Fruit fly (Drosophila melanogaster) whole organism, embryonic: ENCODE measurements around the gene retm.
A peak's percentile ranks its signal among the peaks of the same experiment; 100 is the strongest.

Source experiments
- Aef1 ChIP-seq: fragments of 200-800 bp; sonication (Bioruptor generic); IDR thresholded peaks from 3 replicates; pipeline ENCODE4 v1.3.6; 2022; ENCODE audit warnings: missing biosample characterization, missing genetic modification characterization
- Atf6 ChIP-seq: fragments of 200-800 bp; sonication (Bioruptor generic); IDR thresholded peaks from 2 replicates; pipeline ENCODE4 v1.3.6; 2022; ENCODE audit warnings: missing biosample characterization, missing genetic modification characterization
- Bgb ChIP-seq: fragments of 200-800 bp; sonication (Bioruptor generic); IDR thresholded peaks from 2 replicates; pipeline ENCODE4 v1.3.6; 2022; ENCODE audit warnings: missing biosample characterization, missing genetic modification characterization; ENCODE audit not compliant: partially characterized antibody
- CG10543 ChIP-seq: fragments of 200-800 bp; sonication (Bioruptor generic); optimal IDR thresholded peaks from 3 replicates; lab custom pipeline; 2017; ENCODE audit warnings: missing biosample characterization, mild to moderate bottlenecking, missing genetic modification characterization, moderate library complexity
- CG11560 ChIP-seq: fragments of 200-800 bp; sonication (Bioruptor generic); IDR thresholded peaks from 3 replicates; pipeline ENCODE4 v1.3.6; 2022; ENCODE audit warnings: missing biosample characterization, missing genetic modification characterization
- CG15011 ChIP-seq: fragments of 200-800 bp; sonication (Bioruptor generic); optimal IDR thresholded peaks from 3 replicates; lab custom pipeline; 2018; ENCODE audit warnings: missing biosample characterization, mild to moderate bottlenecking, missing genetic modification characterization
- CG1602 ChIP-seq: fragments of 200-800 bp; sonication (Bioruptor generic); optimal IDR thresholded peaks from 3 replicates; lab custom pipeline; 2016; ENCODE audit warnings: missing biosample characterization, missing genetic modification characterization
- CG31224 ChIP-seq: fragments of 200-800 bp; sonication (Bioruptor generic); IDR thresholded peaks from 2 replicates; pipeline ENCODE4 v1.3.6; 2022; ENCODE audit warnings: missing biosample characterization, missing genetic modification characterization
- CG34376 ChIP-seq: fragments of 200-800 bp; sonication (Bioruptor generic); optimal IDR thresholded peaks from 2 replicates; lab custom pipeline; 2018; ENCODE audit warnings: missing biosample characterization, mild to moderate bottlenecking, missing genetic modification characterization
- CG7987 ChIP-seq: fragments of 200-800 bp; sonication (Bioruptor generic); optimal IDR thresholded peaks from 2 replicates; lab custom pipeline; 2018; ENCODE audit warnings: missing biosample characterization, mild to moderate bottlenecking, missing genetic modification characterization, moderate library complexity
- CG8924 ChIP-seq: fragments of 200-800 bp; optimal IDR thresholded peaks from 3 replicates; lab custom pipeline; 2019; ENCODE audit warnings: missing biosample characterization, mild to moderate bottlenecking, missing genetic modification characterization, moderate library complexity
- CG8944 ChIP-seq: fragments of 200-800 bp; sonication (Bioruptor generic); optimal IDR thresholded peaks from 3 replicates; lab custom pipeline; 2016; ENCODE audit warnings: missing biosample characterization, missing genetic modification characterization
- Deaf1 ChIP-seq: fragments of 200-800 bp; optimal IDR thresholded peaks from 3 replicates; lab custom pipeline; 2019; ENCODE audit warnings: missing biosample characterization, mild to moderate bottlenecking, missing genetic modification characterization, moderate library complexity
- Dek ChIP-seq: fragments of 200-800 bp; sonication (Bioruptor generic); optimal IDR thresholded peaks from 3 replicates; lab custom pipeline; 2019; ENCODE audit warnings: missing biosample characterization, mild to moderate bottlenecking, missing genetic modification characterization, moderate library complexity
- E2f2 ChIP-seq: fragments of 200-800 bp; sonication (Bioruptor generic); IDR thresholded peaks from 2 replicates; pipeline ENCODE4 v1.3.6; 2022; ENCODE audit warnings: missing biosample characterization, missing genetic modification characterization
- Hr51 ChIP-seq, 2 experiments: fragments of 200-800 bp; sonication (Bioruptor generic); optimal IDR thresholded peaks; 2 replicates in 1 of 2; 3 replicates in 1 of 2; lab custom pipeline; 2016 to 2018; ENCODE audit warnings: missing biosample characterization in 2 of 2, missing genetic modification characterization in 2 of 2, mild to moderate bottlenecking in 1 of 2, moderate library complexity in 1 of 2
- Hr78 ChIP-seq, 2 experiments: fragments of 200-800 bp in 1 of 2; fragments of >200 bp in 1 of 2; sonication (Bioruptor generic) in 1 of 2; optimal IDR thresholded peaks; 2 replicates each; lab custom pipeline; 2017 to 2019; ENCODE audit warnings: missing biosample characterization in 2 of 2, missing genetic modification characterization in 2 of 2, mild to moderate bottlenecking in 1 of 2, moderate library complexity in 1 of 2
- Jarid2 ChIP-seq: fragments of 200-800 bp; sonication (Bioruptor generic); optimal IDR thresholded peaks from 3 replicates; lab custom pipeline; 2017; ENCODE audit warnings: mild to moderate bottlenecking, missing biosample characterization, missing genetic modification reagents, missing genetic modification characterization
- Med ChIP-seq: fragments of 200-800 bp; sonication (Bioruptor generic); peaks from one replicate; lab custom pipeline; 2016; ENCODE audit warnings: missing biosample characterization, missing genetic modification characterization, mild to moderate bottlenecking, inconsistent platforms, moderate library complexity
- Nf-YB ChIP-seq: fragments of 200-800 bp; sonication (Bioruptor generic); optimal IDR thresholded peaks from 3 replicates; lab custom pipeline; 2019; ENCODE audit warnings: missing biosample characterization, mild to moderate bottlenecking, missing genetic modification characterization, moderate library complexity
- Pdp1 ChIP-seq, 2 experiments: fragments of 200-800 bp; sonication (Bioruptor generic); optimal IDR thresholded peaks; 3 replicates each; lab custom pipeline; 2016; ENCODE audit warnings: missing biosample characterization in 2 of 2, missing genetic modification characterization in 2 of 2, mild to moderate bottlenecking in 1 of 2, moderate library complexity in 1 of 2
- Ptx1 ChIP-seq: fragments of 200-800 bp; sonication (Bioruptor generic); IDR thresholded peaks from 2 replicates; pipeline ENCODE4 v1.3.6; 2022; ENCODE audit warnings: missing biosample characterization, missing genetic modification characterization
- Xbp1 ChIP-seq: fragments of 200-800 bp; sonication (Bioruptor generic); optimal IDR thresholded peaks from 3 replicates; lab custom pipeline; 2016; ENCODE audit warnings: missing biosample characterization, mild to moderate bottlenecking, missing genetic modification characterization
- chinmo ChIP-seq: fragments of 200-800 bp; sonication (Bioruptor generic); IDR thresholded peaks from 4 replicates; pipeline ENCODE4 v1.3.6; 2022; ENCODE audit warnings: missing biosample characterization, missing genetic modification characterization; ENCODE audit not compliant: partially characterized antibody
- ci ChIP-seq: fragments of 200-800 bp; sonication (Bioruptor generic); IDR thresholded peaks from 3 replicates; pipeline ENCODE4 v1.3.6; 2022; ENCODE audit warnings: missing biosample characterization, missing genetic modification characterization
- exex ChIP-seq: fragments of 200-800 bp; sonication (Bioruptor generic); optimal IDR thresholded peaks from 4 replicates; lab custom pipeline; 2018; ENCODE audit warnings: missing biosample characterization, mild to moderate bottlenecking, missing genetic modification characterization, moderate library complexity
- gcm ChIP-seq: fragments of 200-800 bp; sonication (Bioruptor generic); optimal IDR thresholded peaks from 2 replicates; lab custom pipeline; 2019; ENCODE audit warnings: missing biosample characterization, mild to moderate bottlenecking, missing genetic modification characterization, moderate library complexity
- ham ChIP-seq: fragments of 200-800 bp; sonication (Bioruptor generic); IDR thresholded peaks from 2 replicates; pipeline ENCODE4 v1.3.6; 2022; ENCODE audit warnings: missing biosample characterization, missing genetic modification characterization
- insv ChIP-seq, 2 experiments: fragments of 200-800 bp; sonication (Bioruptor generic); optimal IDR thresholded peaks; 3 replicates each; lab custom pipeline; 2016 to 2018; ENCODE audit warnings: missing biosample characterization in 2 of 2, missing genetic modification characterization in 2 of 2
- jigr1 ChIP-seq: fragments of 200-800 bp; sonication (Bioruptor generic); IDR thresholded peaks from 3 replicates; pipeline ENCODE4 v1.3.6; 2022; ENCODE audit warnings: missing biosample characterization, missing genetic modification characterization
- mirr ChIP-seq: fragments of 200-800 bp; sonication (Bioruptor generic); optimal IDR thresholded peaks from 3 replicates; lab custom pipeline; 2018; ENCODE audit warnings: missing biosample characterization, mild to moderate bottlenecking, missing genetic modification characterization
- pan ChIP-seq, 4 experiments: fragments of >200 bp in 3 of 4; fragments of 200-800 bp in 1 of 4; sonication (Bioruptor generic) in 1 of 4; optimal IDR thresholded peaks in 3 of 4; IDR thresholded peaks in 1 of 4; 2 replicates each; pipeline versions ENCODE4 v1.3.6 to Lab custom; 2017 to 2022; ENCODE audit warnings: missing biosample characterization in 2 of 4, missing genetic modification characterization in 2 of 4, mixed read lengths in 1 of 4
- sens ChIP-seq: fragments of 200-800 bp; sonication (Bioruptor generic); peaks from one replicate; lab custom pipeline; 2016; ENCODE audit warnings: missing biosample characterization, missing genetic modification characterization
- sug ChIP-seq: fragments of 200-800 bp; optimal IDR thresholded peaks from 2 replicates; lab custom pipeline; 2019; ENCODE audit warnings: missing biosample characterization, mild to moderate bottlenecking, missing genetic modification characterization, moderate library complexity
- ttk ChIP-seq: fragments of 200-800 bp; sonication (Bioruptor generic); IDR thresholded peaks from 2 replicates; pipeline ENCODE4 v2.1.2; 2022; ENCODE audit warnings: missing biosample characterization, missing genetic modification characterization
- tup ChIP-seq: fragments of 200-800 bp; sonication (Bioruptor generic); optimal IDR thresholded peaks from 2 replicates; lab custom pipeline; 2016; ENCODE audit warnings: missing biosample characterization, mild to moderate bottlenecking, missing genetic modification characterization, moderate library complexity
- zf30C ChIP-seq: fragments of 200-800 bp; sonication (Bioruptor generic); optimal IDR thresholded peaks from 3 replicates; lab custom pipeline; 2018; ENCODE audit warnings: missing biosample characterization, mild to moderate bottlenecking, missing genetic modification characterization

Gene retm

DNA sequence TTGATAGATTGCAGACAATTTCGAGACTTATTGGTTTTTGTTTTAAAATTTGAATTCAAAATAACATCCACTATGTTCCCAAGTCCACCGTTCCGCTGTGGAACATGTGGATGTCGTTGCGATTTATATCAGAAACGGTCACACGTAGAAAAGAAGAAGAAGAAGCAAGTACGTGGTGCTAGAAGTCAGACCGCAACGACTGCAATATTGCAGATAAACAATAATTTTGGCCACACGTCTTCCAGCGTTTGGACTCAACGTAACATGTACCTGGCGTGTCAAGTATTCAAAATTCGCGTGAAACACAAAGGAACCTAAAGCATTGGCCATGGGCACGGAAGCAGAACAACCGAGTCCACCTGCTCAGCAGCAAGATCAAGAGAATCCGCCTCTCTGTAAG, 31.5 kb downstream of the retm start, which contains the start of gene Fic (continued):
- no peak for TF ChIP-seq tup (GFP tag; lab: Kevin White, UChicago)
- no peak for TF ChIP-seq jigr1 (GFP tag; lab: Robert Waterston, UW)
- TF ChIP-seq CG1602, result no peak
- TF ChIP-seq insv (GFP tag; optimal IDR thresholded peaks at IDR 0.05; lab: Kevin White, UChicago), result no peak
- no peak for TF ChIP-seq CG7987
- TF ChIP-seq Atf6 (GFP tag; lab: Robert Waterston, UW), result 0 out of 2 replicates have a peak, but pooled peaks have one; percentile 18
- no peak for TF ChIP-seq pan (optimal IDR thresholded peaks at IDR 0.05; lab: Kevin White, UChicago)
- TF ChIP-seq pan (GFP tag; optimal IDR thresholded peaks at IDR 0.05 in 1 of 2, IDR thresholded peaks at IDR 0.05 in 1 of 2), result no peak
- no peak for TF ChIP-seq Ptx1 (GFP tag; lab: Robert Waterston, UW)
- TF ChIP-seq exex (tag; lab: Kevin White, UChicago), result no peak
- no peak for TF ChIP-seq ham (GFP tag; lab: Robert Waterston, UW)
- TF ChIP-seq E2f2 (GFP tag; lab: Robert Waterston, UW), result peak; percentile 60
- TF ChIP-seq CG8924 (tag; lab: Kevin White, UChicago), result no peak
- no peak for TF ChIP-seq Nf-YB (GFP tag; lab: Kevin White, UChicago)
- TF ChIP-seq ttk (GFP tag; lab: Robert Waterston, UW), result no peak
- TF ChIP-seq CG15011 (GFP tag; lab: Kevin White, UChicago), result no peak
- TF ChIP-seq Dek (tag; lab: Kevin White, UChicago), result no peak
- TF ChIP-seq zf30C (GFP tag; lab: Kevin White, UChicago), result no peak

DNA sequence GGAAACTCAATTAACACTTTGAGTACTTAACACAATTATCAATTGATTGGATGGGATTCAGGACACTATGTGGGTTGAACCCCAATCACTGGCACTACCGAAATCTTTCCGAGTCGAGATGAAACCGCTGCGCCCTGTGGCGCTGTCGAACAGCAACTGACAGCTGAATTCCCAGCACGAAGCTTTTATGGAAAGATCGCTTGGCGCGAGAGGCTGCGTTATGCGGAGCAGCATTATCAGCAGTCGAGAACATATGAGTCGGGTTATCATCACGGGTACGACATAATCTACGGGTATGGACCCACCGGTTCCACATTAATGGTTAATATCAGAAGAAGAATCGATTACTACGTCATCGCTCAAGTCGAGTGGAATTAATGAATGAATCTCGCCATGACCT, 32.6 kb downstream of the retm start, which contains the start of gene Tig:
Gene Tig, minus strand, starts transcription at position 163 of the 400 bp plus-strand sequence.
- TF ChIP-seq CG31224 (GFP tag; lab: Robert Waterston, UW), result peak; percentile 55
- TF ChIP-seq mirr (GFP tag; lab: Kevin White, UChicago), result peak; percentile 39
- peak; percentile 42 for TF ChIP-seq gcm (GFP tag; lab: Kevin White, UChicago)
- peak; percentile 42 for TF ChIP-seq sens (GFP tag; lab: Kevin White, UChicago)
- no peak for TF ChIP-seq Xbp1 (GFP tag; lab: Kevin White, UChicago)
- TF ChIP-seq Pdp1 (GFP tag; optimal IDR thresholded peaks at IDR 0.05; lab: Kevin White, UChicago), result peak in 1 of 2 experiments; percentile 58
- TF ChIP-seq Deaf1, result peak; percentile 63
- peak; percentile 26 for TF ChIP-seq Jarid2
- 0 out of 2 replicates have a peak, but pooled peaks have one; percentile 14 for TF ChIP-seq Bgb (GFP tag; lab: Robert Waterston, UW)
- TF ChIP-seq Hr51 (GFP tag; optimal IDR thresholded peaks at IDR 0.05; lab: Kevin White, UChicago), result no peak
- TF ChIP-seq CG11560 (tag; lab: Robert Waterston, UW), result no peak
- peak; percentile 62 for TF ChIP-seq sug (tag; lab: Kevin White, UChicago)
- 0 out of 4 replicates have a peak, but pooled peaks have one; percentile 62 for TF ChIP-seq chinmo (GFP tag; lab: Robert Waterston, UW)
- TF ChIP-seq ci (GFP tag; lab: Robert Waterston, UW), result peak; percentile 20; the same call in 1 of the 3 replicates
- TF ChIP-seq CG34376 (GFP tag; lab: Kevin White, UChicago), result peak; percentile 76
- TF ChIP-seq Hr78 (GFP tag; optimal IDR thresholded peaks at IDR 0.05; lab: Kevin White, UChicago), result peak in 1 of 2 experiments; percentile 51
- TF ChIP-seq CG10543 (GFP tag; lab: Kevin White, UChicago), result peak; percentile 52
- TF ChIP-seq Aef1, result no peak
- TF ChIP-seq CG8944 (GFP tag; lab: Kevin White, UChicago), result no peak
- TF ChIP-seq Med (GFP tag; lab: Kevin White, UChicago), result peak; percentile 62
